Worm (Caenorhabditis elegans) whole organism, young adult: ENCODE results near the gene sma-4.
A peak's percentile ranks its signal among the peaks of the same experiment; 100 is the strongest.

Experiments used
- akir-1 ChIP-seq: fragments of 200-800 bp; sonication (Bioruptor generic); optimal IDR thresholded peaks from 2 replicates; lab custom pipeline; 2018; ENCODE audit warnings: mild to moderate bottlenecking, missing genetic modification characterization, moderate library complexity, missing compliant biosample characterization
- ama-1 ChIP-seq, 3 experiments: fragments of 150-350 bp in 1 of 3; sonication (generic microtip) in 2 of 3; optimal IDR thresholded peaks; 2 replicates each; lab custom pipeline; 2014 to 2018; ENCODE audit warnings: missing biosample characterization in 2 of 3, missing genetic modification characterization in 2 of 3, missing genetic modification reagents in 2 of 3
- madf-10 ChIP-seq: sonication (generic microtip); optimal IDR thresholded peaks from 2 replicates; lab custom pipeline; 2016; ENCODE audit warnings: mild to moderate bottlenecking, missing genetic modification characterization, missing compliant biosample characterization
- nfya-1 ChIP-seq: sonication (generic microtip); optimal IDR thresholded peaks from 2 replicates; lab custom pipeline; 2017; ENCODE audit warnings: antibody characterized with exemption, missing compliant biosample characterization, missing genetic modification characterization, borderline replicate concordance; ENCODE audit not compliant: insufficient read depth

- no peak for TF ChIP-seq nfya-1 (tag; lab: Kevin White, UChicago)
- TF ChIP-seq ama-1 (optimal IDR thresholded peaks at IDR 0.05; lab: Kevin White, UChicago) = peak; percentile 77
- no peak for TF ChIP-seq ama-1 (GFP tag; optimal IDR thresholded peaks at IDR 0.05; lab: Kevin White, UChicago)
- TF ChIP-seq akir-1 = no peak
- peak; percentile 41 for TF ChIP-seq madf-10 (tag; lab: Kevin White, UChicago)
These were observed 22.4 kb downstream of the sma-4 start for ce11 chrIII:5838159-5839046.
